Fruit fly (Drosophila melanogaster) S2 (cell line): Measurements from ENCODE around the gene DNAlig3.
A peak's percentile ranks its signal among the peaks of the same experiment; 100 is the strongest.

Source experiments
- CG8478 ChIP-seq: fragments of >200 bp; optimal IDR thresholded peaks from 2 replicates; lab custom pipeline; 2018
- CTCF ChIP-seq, 2 experiments: fragments of >200 bp; optimal IDR thresholded peaks; 2 replicates each; lab custom pipeline; 2018

Gene DNAlig3

dm6 chr3R:12401672-12402296 lies at the start of gene DNAlig3:
Gene DNAlig3, minus strand, starts transcription at chr3R:12401839.
- TF ChIP-seq CG8478 (lab: Kevin White, UChicago) (no peak), CTCF (optimal IDR thresholded peaks at IDR 0.05; lab: Kevin White, UChicago) (peak; percentile 6 to 13)

dm6 chr3R:12451376-12451775 lies 49.7 kb upstream of the DNAlig3 start:
- no peak for TF ChIP-seq CTCF (optimal IDR thresholded peaks at IDR 0.05; lab: Kevin White, UChicago)
- no peak for TF ChIP-seq CG8478 (lab: Kevin White, UChicago)

dm6 chr3R:12450713-12451259 lies 49.1 kb upstream of the DNAlig3 start:
- TF ChIP-seq CTCF (optimal IDR thresholded peaks at IDR 0.05; lab: Kevin White, UChicago) (no peak), CG8478 (lab: Kevin White, UChicago) (no peak)

- TF ChIP-seq CTCF (optimal IDR thresholded peaks at IDR 0.05; lab: Kevin White, UChicago): no peak
- no peak for TF ChIP-seq CG8478 (lab: Kevin White, UChicago)
These were observed 48.1 kb upstream of the DNAlig3 start for dm6 chr3R:12449617-12450242.

- TF ChIP-seq CTCF (optimal IDR thresholded peaks at IDR 0.05; lab: Kevin White, UChicago) (no peak), CG8478 (lab: Kevin White, UChicago) (no peak)
These were observed 47.3 kb upstream of the DNAlig3 start, which contains the start of gene CG18549 for dm6 chr3R:12448889-12449314. Gene CG18549, plus strand, starts transcription at chr3R:12449296.

dm6 chr3R:12448344-12448743 lies 46.7 kb upstream of the DNAlig3 start:
- no peak for TF ChIP-seq CTCF (optimal IDR thresholded peaks at IDR 0.05; lab: Kevin White, UChicago)
- TF ChIP-seq CG8478 (lab: Kevin White, UChicago): no peak

- no peak for TF ChIP-seq CG8478 (lab: Kevin White, UChicago)
- TF ChIP-seq CTCF (optimal IDR thresholded peaks at IDR 0.05; lab: Kevin White, UChicago): no peak
These were observed 45.7 kb upstream of the DNAlig3 start, which contains the start of gene vrs for dm6 chr3R:12447353-12447752. Gene vrs, plus strand, starts transcription at chr3R:12447653.

dm6 chr3R:12445468-12445867 lies 43.8 kb upstream of the DNAlig3 start:
- TF ChIP-seq CTCF (optimal IDR thresholded peaks at IDR 0.05; lab: Kevin White, UChicago) (no peak), CG8478 (lab: Kevin White, UChicago) (no peak)

- TF ChIP-seq CG8478 (lab: Kevin White, UChicago): no peak
- no peak for TF ChIP-seq CTCF (optimal IDR thresholded peaks at IDR 0.05; lab: Kevin White, UChicago)
These were observed 42.1 kb upstream of the DNAlig3 start for dm6 chr3R:12443769-12444168.

dm6 chr3R:12442601-12443533 lies 41.2 kb upstream of the DNAlig3 start:
- TF ChIP-seq CG8478 (lab: Kevin White, UChicago): no peak
- no peak for TF ChIP-seq CTCF (optimal IDR thresholded peaks at IDR 0.05; lab: Kevin White, UChicago)

dm6 chr3R:12441008-12441606 lies 39.5 kb upstream of the DNAlig3 start:
- TF ChIP-seq CG8478 (lab: Kevin White, UChicago) (no peak), CTCF (optimal IDR thresholded peaks at IDR 0.05; lab: Kevin White, UChicago) (no peak)

dm6 chr3R:12439401-12440143 lies 37.9 kb upstream of the DNAlig3 start, which contains the start of gene Desat1:
Gene Desat1, plus strand, starts transcription at chr3R:12439600.
- TF ChIP-seq CTCF (optimal IDR thresholded peaks at IDR 0.05; lab: Kevin White, UChicago) (peak in 1 of 2 experiments; percentile 5), CG8478 (lab: Kevin White, UChicago) (no peak)

- TF ChIP-seq CG8478 (lab: Kevin White, UChicago) (no peak), CTCF (optimal IDR thresholded peaks at IDR 0.05; lab: Kevin White, UChicago) (no peak)
These were observed 37.4 kb upstream of the DNAlig3 start, which contains the start of the genes CG17207 and CG46427 for dm6 chr3R:12439039-12439400. Gene CG17207, minus strand, starts transcription at chr3R:12439139. Gene CG46427, minus strand, starts transcription at chr3R:12439139.
